Fruit fly (Drosophila melanogaster): ENCODE measurements around the gene Ski6.
"Not testable (repeated sequence)": the region's sequence is repeated elsewhere in the genome, so short reads cannot be mapped to it uniquely, and the experiment has no call there.

The Ski6 gene

dm6 chr2L:13215640-13216129 is 6.5 kb downstream of the Ski6 start (continued):
- peak; percentile 36 for TF ChIP-seq CoRest (tag; optimal IDR thresholded peaks at IDR 0.05)
- peak; percentile 41 for TF ChIP-seq grau (tag; optimal IDR thresholded peaks at IDR 0.05)
- peak; percentile 31 for TF ChIP-seq CG6854 (GFP tag; optimal IDR thresholded peaks at IDR 0.05)
- peak; percentile 25 for TF ChIP-seq CG9727 (GFP tag; optimal IDR thresholded peaks at IDR 0.05)
- TF ChIP-seq CG7786 (GFP tag; optimal IDR thresholded peaks at IDR 0.05), result peak; percentile 47
- TF ChIP-seq Ets97D (GFP tag; optimal IDR thresholded peaks at IDR 0.05), result peak; percentile 33
- TF ChIP-seq stwl (tag; optimal IDR thresholded peaks at IDR 0.05), result peak; percentile 5
- TF ChIP-seq CG8924 (tag; optimal IDR thresholded peaks at IDR 0.05), result peak; percentile 20
- TF ChIP-seq CG42726 (GFP tag; IDR thresholded peaks at IDR 0.05; ENCODE audit: partially characterized antibody), result peak; percentile 80
- peak; percentile 44; the same call in 1 of the 2 replicates for TF ChIP-seq CG4730 (GFP tag; IDR thresholded peaks at IDR 0.05)
- peak; percentile 76 for TF ChIP-seq mirr (GFP tag; optimal IDR thresholded peaks at IDR 0.05)
- not testable (repeated sequence) for TF ChIP-seq hkb, Trl (optimal IDR thresholded peaks at IDR 0.05)
- peak; percentile 75 for TF ChIP-seq hkb (GFP tag; IDR thresholded peaks at IDR 0.05)
- 0 out of 2 replicates have a peak, but pooled peaks have one; percentile 41 for TF ChIP-seq sens-2 (GFP tag; IDR thresholded peaks at IDR 0.05)
- peak; percentile 44; the same call in 1 of the 2 replicates for TF ChIP-seq CG10366 (GFP tag; IDR thresholded peaks at IDR 0.05)
- TF ChIP-seq Fer1 (GFP tag; optimal IDR thresholded peaks at IDR 0.05), result peak; percentile 10
- TF ChIP-seq gsb (GFP tag; IDR thresholded peaks at IDR 0.05), result peak; percentile 24; the same call in 1 of the 2 replicates
- TF ChIP-seq CG9817 (tag; optimal IDR thresholded peaks at IDR 0.05), result peak; percentile 26
- peak; percentile 58; the same call in 1 of the 2 replicates for TF ChIP-seq peb (GFP tag; IDR thresholded peaks at IDR 0.05)
- peak; percentile 62 for TF ChIP-seq ems (GFP tag; optimal IDR thresholded peaks at IDR 0.05)
- TF ChIP-seq knrl (GFP tag; IDR thresholded peaks at IDR 0.05; ENCODE audit: partially characterized antibody), result peak; percentile 78; the same call in 2 of the 3 replicates
- peak; percentile 40; the same call in 1 of the 2 replicates for TF ChIP-seq E2f2 (GFP tag; IDR thresholded peaks at IDR 0.05)
- TF ChIP-seq onecut (GFP tag; IDR thresholded peaks at IDR 0.05), result peak; percentile 50; the same call in 1 of the 2 replicates
- peak; percentile 68 for TF ChIP-seq cas (GFP tag; IDR thresholded peaks at IDR 0.05)
- TF ChIP-seq CG12942 (GFP tag; optimal IDR thresholded peaks at IDR 0.05), result peak; percentile 19
- peak; percentile 21 for TF ChIP-seq Atf3 (GFP tag; optimal IDR thresholded peaks at IDR 0.05)
- peak; percentile 50 for TF ChIP-seq CG17385 (GFP tag; optimal IDR thresholded peaks at IDR 0.05)
- 0 out of 3 replicates have a peak, but pooled peaks have one; percentile 43 for TF ChIP-seq ase (GFP tag; IDR thresholded peaks at IDR 0.05)
- TF ChIP-seq CG11085 (GFP tag; IDR thresholded peaks at IDR 0.05), result peak; percentile 61; the same call in 1 of the 2 replicates
- TF ChIP-seq Ets65A (GFP tag), result peak; percentile 93
- TF ChIP-seq CG18476 (GFP tag; optimal IDR thresholded peaks at IDR 0.05), result peak; percentile 69
- peak; percentile 33 for TF ChIP-seq CG12391 (tag; optimal IDR thresholded peaks at IDR 0.05)
- TF ChIP-seq slbo (GFP tag; IDR thresholded peaks at IDR 0.05), result peak; percentile 80
- peak; percentile 49; the same call in 1 of the 2 replicates for TF ChIP-seq sisA (GFP tag; IDR thresholded peaks at IDR 0.05)
- TF ChIP-seq Trl (GFP tag; optimal IDR thresholded peaks at IDR 0.05), result peak; percentile 75
- peak; percentile 33; the same call in 1 of the 2 replicates for TF ChIP-seq CG31224 (GFP tag; IDR thresholded peaks at IDR 0.05)
- peak; percentile 53 for TF ChIP-seq NC2α (GFP tag; optimal IDR thresholded peaks at IDR 0.05)
- TF ChIP-seq gce (GFP tag; IDR thresholded peaks at IDR 0.05), result 0 out of 3 replicates have a peak, but pooled peaks have one; percentile 55
- TF ChIP-seq Dbx (GFP tag; IDR thresholded peaks at IDR 0.05), result peak; percentile 86
- peak; percentile 80 for TF ChIP-seq caup (GFP tag; optimal IDR thresholded peaks at IDR 0.05; ENCODE audit: severe bottlenecking)
- TF ChIP-seq Atf-2 (GFP tag; optimal IDR thresholded peaks at IDR 0.05), result peak; percentile 9
- peak; percentile 65 for TF ChIP-seq dmrt99B (tag; optimal IDR thresholded peaks at IDR 0.05)
- TF ChIP-seq CG11695 (GFP tag; IDR thresholded peaks at IDR 0.05), result peak; percentile 42; the same call in 1 of the 3 replicates
- TF ChIP-seq Rfx (GFP tag; IDR thresholded peaks at IDR 0.05), result peak; percentile 56; the same call in 1 of the 2 replicates
- TF ChIP-seq CG10267 (tag; optimal IDR thresholded peaks at IDR 0.05), result peak; percentile 7
- peak; percentile 44 for TF ChIP-seq Hsf (GFP tag; optimal IDR thresholded peaks at IDR 0.05)
- TF ChIP-seq tx (GFP tag; optimal IDR thresholded peaks at IDR 0.05), result peak; percentile 51
- TF ChIP-seq tin (GFP tag; optimal IDR thresholded peaks at IDR 0.05), result peak; percentile 40
- peak; percentile 73 for TF ChIP-seq her (GFP tag; optimal IDR thresholded peaks at IDR 0.05)
- peak; percentile 69 for TF ChIP-seq Jarid2 (GFP tag; optimal IDR thresholded peaks at IDR 0.05)

Data from whole organism, embryonic.